Worm (Caenorhabditis elegans): ENCODE measurements around the gene F59F5.7.

The F59F5.7 gene

DNA sequence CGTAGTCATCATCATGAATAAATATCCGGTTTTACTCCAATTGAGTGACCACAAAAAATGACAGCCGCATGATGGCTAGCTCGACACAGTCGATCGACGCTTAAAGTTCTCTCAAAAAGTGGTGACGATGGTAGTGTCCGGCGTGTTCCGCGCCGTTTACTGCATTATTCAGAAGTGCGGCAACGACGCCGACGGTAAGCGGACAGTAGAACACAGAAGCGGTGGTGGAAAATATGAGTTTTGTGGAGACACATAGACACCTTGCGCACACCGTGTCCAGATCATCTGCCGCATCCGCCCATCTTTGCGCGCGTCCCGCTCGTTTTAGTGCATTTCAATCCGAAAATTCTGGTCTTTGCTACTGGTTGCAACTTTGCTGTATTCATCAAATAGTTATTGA, at the start of gene F59F5.7:
F59F5.7 (plus strand) TSS at position 301 of the 400 bp plus-strand sequence.
- TF ChIP-seq ZK546.5 (tag; optimal IDR thresholded peaks at IDR 0.05) (no peak), sem-4 (tag; optimal IDR thresholded peaks at IDR 0.05) (no peak), mdl-1 (tag; optimal IDR thresholded peaks at IDR 0.05) (no peak), elt-1 (tag; optimal IDR thresholded peaks at IDR 0.05) (no peak), lin-13 (GFP tag; optimal IDR thresholded peaks at IDR 0.05) (no peak), ceh-16 (tag; optimal IDR thresholded peaks at IDR 0.05) (no peak)

DNA sequence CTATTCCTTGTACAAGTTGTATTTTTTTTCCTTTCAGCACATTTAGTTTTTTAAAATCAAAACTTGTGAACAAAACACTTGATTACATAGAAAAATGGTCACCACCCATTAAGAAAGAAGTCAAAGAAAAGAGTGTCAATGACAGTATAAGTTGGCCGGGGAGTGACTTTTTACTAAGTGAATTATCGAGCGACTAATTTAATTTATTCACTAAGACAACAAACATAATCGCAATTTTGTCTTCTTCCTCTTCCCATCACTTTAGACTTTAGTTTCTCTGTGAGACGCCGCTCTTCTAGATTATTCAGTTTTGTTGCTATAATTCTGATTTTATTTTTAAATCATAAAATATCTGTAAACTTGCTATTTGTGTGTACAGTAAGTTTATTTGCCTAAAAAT, 45.2 kb upstream of the F59F5.7 start:
- TF ChIP-seq sma-3 (GFP tag; optimal IDR thresholded peaks at IDR 0.05) (no peak), ama-1 (optimal IDR thresholded peaks at IDR 0.05) (no peak), nhr-237 (tag; optimal IDR thresholded peaks at IDR 0.05) (no peak), gmeb-1 (tag; optimal IDR thresholded peaks at IDR 0.05) (no peak), sma-9 (GFP tag; optimal IDR thresholded peaks at IDR 0.05) (no peak), sma-9 (tag; optimal IDR thresholded peaks at IDR 0.05) (no peak), nhr-25 (tag; optimal IDR thresholded peaks at IDR 0.05) (no peak), skn-1 (tag; optimal IDR thresholded peaks at IDR 0.05) (no peak), sem-4 (tag; optimal IDR thresholded peaks at IDR 0.05) (no peak), aly-2 (tag; optimal IDR thresholded peaks at IDR 0.05) (no peak), lin-39 (tag; optimal IDR thresholded peaks at IDR 0.05) (no peak), lin-13 (GFP tag; optimal IDR thresholded peaks at IDR 0.05) (no peak), ceh-16 (tag; optimal IDR thresholded peaks at IDR 0.05) (no peak), nhr-11 (tag; optimal IDR thresholded peaks at IDR 0.05) (no peak), elt-3 (tag; optimal IDR thresholded peaks at IDR 0.05) (no peak), dmd-4 (tag; optimal IDR thresholded peaks at IDR 0.05) (no peak)

DNA sequence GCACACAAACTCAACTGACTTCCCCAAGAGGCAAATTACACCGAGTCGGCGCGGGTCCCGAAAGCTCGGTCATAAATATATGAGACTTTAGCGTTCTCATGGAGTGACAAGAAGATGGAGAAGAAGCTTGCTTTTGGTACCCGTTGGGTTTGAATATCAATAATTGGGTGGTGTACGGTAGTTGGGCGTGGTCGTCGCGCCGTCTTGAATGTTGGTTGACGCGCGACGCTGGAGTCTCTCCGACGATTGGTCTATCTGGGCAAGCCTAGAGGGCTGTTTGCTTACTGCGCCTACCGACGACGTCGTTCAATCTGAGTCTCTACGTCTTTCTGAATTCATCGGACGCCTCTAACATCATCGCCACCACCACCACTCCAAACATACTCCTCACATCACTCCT, 44.5 kb upstream of the F59F5.7 start:
- no peak for TF ChIP-seq nhr-11 (tag; optimal IDR thresholded peaks at IDR 0.05)
- TF ChIP-seq ztf-11 (tag; optimal IDR thresholded peaks at IDR 0.05) = no peak
- TF ChIP-seq sem-4 (tag; optimal IDR thresholded peaks at IDR 0.05) = no peak
- no peak for TF ChIP-seq mdl-1 (tag; optimal IDR thresholded peaks at IDR 0.05)
- TF ChIP-seq sma-3 (GFP tag; optimal IDR thresholded peaks at IDR 0.05) = no peak
- TF ChIP-seq nhr-21 (tag; optimal IDR thresholded peaks at IDR 0.05) = no peak
- TF ChIP-seq ama-1 (optimal IDR thresholded peaks at IDR 0.05) = no peak
- no peak for TF ChIP-seq R02D3.7 (tag; optimal IDR thresholded peaks at IDR 0.05)
- no peak for TF ChIP-seq ceh-16 (tag; optimal IDR thresholded peaks at IDR 0.05)
- no peak for TF ChIP-seq nhr-23 (tag; optimal IDR thresholded peaks at IDR 0.05)
- TF ChIP-seq unc-55 (GFP tag; optimal IDR thresholded peaks at IDR 0.05) = no peak
- TF ChIP-seq elt-3 (tag; optimal IDR thresholded peaks at IDR 0.05) = no peak
- no peak for TF ChIP-seq lin-13 (GFP tag; optimal IDR thresholded peaks at IDR 0.05)
- TF ChIP-seq unc-39 (tag; optimal IDR thresholded peaks at IDR 0.05) = no peak
- no peak for TF ChIP-seq blmp-1 (tag; optimal IDR thresholded peaks at IDR 0.05; ENCODE audit: insufficient read depth)
- TF ChIP-seq snpc-4 (tag; optimal IDR thresholded peaks at IDR 0.05) = no peak
- TF ChIP-seq sma-9 (GFP tag; optimal IDR thresholded peaks at IDR 0.05) = no peak
- no peak for TF ChIP-seq sma-9 (tag; optimal IDR thresholded peaks at IDR 0.05)
- no peak for TF ChIP-seq ZK546.5 (tag; optimal IDR thresholded peaks at IDR 0.05)
- TF ChIP-seq nhr-129 (tag; optimal IDR thresholded peaks at IDR 0.05) = no peak
- TF ChIP-seq F13H6.1 (tag; optimal IDR thresholded peaks at IDR 0.05) = no peak

DNA sequence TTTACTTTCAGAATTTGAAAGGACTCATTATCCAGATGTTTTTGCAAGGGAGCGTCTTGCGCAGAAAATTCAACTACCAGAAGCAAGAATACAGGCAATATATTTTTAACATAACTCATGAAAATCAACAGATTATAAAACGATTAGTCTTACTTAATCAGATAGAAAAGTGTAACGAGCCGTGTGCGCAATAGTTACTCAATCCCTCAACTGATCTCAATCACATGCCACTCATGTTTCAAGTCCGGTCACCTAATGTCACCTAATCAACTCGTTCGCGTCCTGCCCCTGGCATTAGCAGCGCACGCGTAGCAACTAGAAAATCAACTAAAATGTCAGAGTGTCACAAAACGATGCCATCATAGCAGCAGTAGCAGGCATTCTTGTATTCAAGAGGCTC, 42.8 kb upstream of the F59F5.7 start:
- TF ChIP-seq ztf-11 (tag; optimal IDR thresholded peaks at IDR 0.05) (no peak), fos-1 (tag; optimal IDR thresholded peaks at IDR 0.05) (no peak), nhr-25 (tag; optimal IDR thresholded peaks at IDR 0.05) (peak; percentile 7), nhr-23 (tag; optimal IDR thresholded peaks at IDR 0.05) (no peak), lsy-2 (tag; optimal IDR thresholded peaks at IDR 0.05) (no peak)

DNA sequence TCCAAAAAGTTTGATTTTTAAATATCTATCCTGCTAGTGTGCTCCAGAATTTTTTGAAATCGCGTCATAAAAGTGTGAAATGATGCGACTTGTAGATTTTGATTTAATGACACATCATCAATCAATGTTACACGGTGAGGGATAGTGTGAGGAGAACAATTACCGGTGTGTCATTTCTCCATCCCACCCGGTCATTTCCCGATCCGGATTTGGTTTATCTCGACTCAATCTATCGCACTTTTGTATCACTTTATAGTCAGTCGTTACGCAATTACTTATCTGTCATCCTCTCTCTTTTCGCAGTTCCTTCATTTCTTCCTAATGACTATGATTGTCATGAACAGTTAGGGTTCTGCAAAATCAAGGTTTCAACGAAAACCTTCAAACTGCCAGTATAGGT, 39.1 kb upstream of the F59F5.7 start:
- TF ChIP-seq sma-3 (GFP tag; optimal IDR thresholded peaks at IDR 0.05) = no peak
- no peak for TF ChIP-seq nhr-6 (tag; optimal IDR thresholded peaks at IDR 0.05)

DNA sequence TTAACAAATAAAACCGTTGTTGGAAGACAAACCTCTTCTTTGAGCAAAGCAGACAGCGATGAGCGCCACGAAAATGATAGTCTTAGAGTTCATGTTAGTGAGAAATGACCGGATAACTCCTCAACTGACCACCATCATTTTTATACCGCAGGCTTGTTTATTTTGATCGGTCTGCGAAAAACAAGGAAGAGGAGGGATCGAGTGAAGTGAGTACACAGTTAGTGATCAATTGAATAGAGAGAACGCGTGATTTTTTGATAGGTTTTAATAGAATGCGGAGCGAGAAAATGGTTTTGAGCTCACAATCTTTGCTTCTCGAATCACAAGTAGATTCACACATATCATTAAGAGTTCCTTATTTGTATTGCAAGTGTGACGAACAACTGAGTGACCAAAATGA, 38.0 kb upstream of the F59F5.7 start, which contains the start of gene F14F3.4:
F14F3.4 (minus strand) TSS at position 101 of the 400 bp plus-strand sequence.
- TF ChIP-seq elt-3 (tag; optimal IDR thresholded peaks at IDR 0.05) = no peak
- no peak for TF ChIP-seq nhr-10 (tag; optimal IDR thresholded peaks at IDR 0.05)
- no peak for TF ChIP-seq mdl-1 (tag; optimal IDR thresholded peaks at IDR 0.05)
- TF ChIP-seq nhr-23 (tag; optimal IDR thresholded peaks at IDR 0.05) = no peak
- no peak for TF ChIP-seq ztf-1 (GFP tag; conservative IDR thresholded peaks at IDR 0.05)
- TF ChIP-seq mbf-1 (tag; optimal IDR thresholded peaks at IDR 0.05) = no peak
- TF ChIP-seq ceh-16 (tag; optimal IDR thresholded peaks at IDR 0.05) = no peak
- no peak for TF ChIP-seq skn-1 (tag; optimal IDR thresholded peaks at IDR 0.05)
- no peak for TF ChIP-seq nhr-11 (tag; optimal IDR thresholded peaks at IDR 0.05)
- no peak for TF ChIP-seq sma-9 (GFP tag; optimal IDR thresholded peaks at IDR 0.05)
- no peak for TF ChIP-seq sma-9 (tag; optimal IDR thresholded peaks at IDR 0.05)
- TF ChIP-seq Y55F3AM.14 (GFP tag; optimal IDR thresholded peaks at IDR 0.05) = no peak
- TF ChIP-seq ztf-11 (tag; optimal IDR thresholded peaks at IDR 0.05) = no peak
- no peak for TF ChIP-seq nhr-6 (tag; optimal IDR thresholded peaks at IDR 0.05)
- no peak for TF ChIP-seq egl-27 (tag; optimal IDR thresholded peaks at IDR 0.05)

Measured in whole organism, L2 larva.